Fruit fly (Drosophila melanogaster) whole organism, wandering third instar larva: Measurements from ENCODE around the gene SmydA-8.

Source experiments
- CG32264 ChIP-seq: fragments of 200-800 bp; sonication (Bioruptor generic); optimal IDR thresholded peaks from 2 replicates; lab custom pipeline; 2016; ENCODE audit warnings: missing biosample characterization, missing genetic modification characterization
- Myc ChIP-seq: fragments of >200 bp; optimal IDR thresholded peaks from 2 replicates; lab custom pipeline; 2017
- Rel ChIP-seq, 2 experiments: fragments of 200-800 bp; sonication (Bioruptor generic) in 1 of 2; optimal IDR thresholded peaks; 2 replicates in 1 of 2; 3 replicates in 1 of 2; lab custom pipeline; 2016 to 2019; ENCODE audit warnings: mild to moderate bottlenecking in 2 of 2, missing biosample characterization in 2 of 2, missing genetic modification characterization in 2 of 2, moderate library complexity in 1 of 2
- Vsx2 ChIP-seq: fragments of 200-300, 225-300 bp; sonication (Bioruptor generic); optimal IDR thresholded peaks from 2 replicates; lab custom pipeline; 2018; ENCODE audit warnings: missing biosample characterization, missing genetic modification characterization; ENCODE audit not compliant: partially characterized antibody
- fru ChIP-seq: fragments of 200-800 bp; sonication (Bioruptor generic); optimal IDR thresholded peaks from 3 replicates; lab custom pipeline; 2016; ENCODE audit warnings: missing biosample characterization, mild to moderate bottlenecking, missing genetic modification characterization
- lola ChIP-seq: fragments of >200 bp; optimal IDR thresholded peaks from 2 replicates; lab custom pipeline; 2017; ENCODE audit warnings: missing biosample characterization, missing genetic modification characterization
- sv ChIP-seq: fragments of 200-800 bp; sonication (Bioruptor generic); optimal IDR thresholded peaks from 3 replicates; lab custom pipeline; 2016; ENCODE audit warnings: missing biosample characterization, missing genetic modification characterization
- woc ChIP-seq: sonication (Bioruptor generic); optimal IDR thresholded peaks from 2 replicates; lab custom pipeline; 2016; ENCODE audit warnings: missing biosample characterization, mild to moderate bottlenecking, missing genetic modification characterization

DNA sequence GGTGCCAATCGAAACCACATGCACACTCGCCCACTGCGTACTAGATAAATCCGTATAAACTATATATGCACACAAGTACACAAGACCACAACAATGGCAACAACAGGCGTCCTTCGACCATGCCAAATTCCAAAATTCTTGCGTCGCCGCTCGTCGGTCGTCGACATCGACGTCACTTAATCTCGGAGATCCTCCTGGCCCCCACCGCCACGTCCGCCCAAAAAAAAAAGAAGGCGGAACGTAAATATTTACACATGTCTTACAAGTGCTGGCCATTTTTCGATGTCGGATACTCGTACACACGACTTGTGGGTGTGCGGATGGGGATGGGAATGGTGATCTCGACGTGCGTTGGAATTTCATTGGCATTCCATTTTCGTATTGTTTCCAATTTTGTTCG, 50.3 kb downstream of the SmydA-8 start:
- no peak for TF ChIP-seq Vsx2 (GFP tag; lab: Kevin White, UChicago)
- no peak for TF ChIP-seq lola (GFP tag; lab: Kevin White, UChicago)
- TF ChIP-seq Rel (GFP tag; optimal IDR thresholded peaks at IDR 0.05; lab: Kevin White, UChicago): no peak
- no peak for TF ChIP-seq Rel (tag; optimal IDR thresholded peaks at IDR 0.05; lab: Kevin White, UChicago)
- TF ChIP-seq woc (GFP tag; lab: Kevin White, UChicago): no peak
- TF ChIP-seq fru (GFP tag; lab: Kevin White, UChicago): no peak
- no peak for TF ChIP-seq CG32264
- no peak for TF ChIP-seq sv (GFP tag; lab: Kevin White, UChicago)
- no peak for TF ChIP-seq Myc (lab: Kevin White, UChicago)
